ENCODE assay signal across 2 fruit fly cellular contexts in the genomic region with DNA sequence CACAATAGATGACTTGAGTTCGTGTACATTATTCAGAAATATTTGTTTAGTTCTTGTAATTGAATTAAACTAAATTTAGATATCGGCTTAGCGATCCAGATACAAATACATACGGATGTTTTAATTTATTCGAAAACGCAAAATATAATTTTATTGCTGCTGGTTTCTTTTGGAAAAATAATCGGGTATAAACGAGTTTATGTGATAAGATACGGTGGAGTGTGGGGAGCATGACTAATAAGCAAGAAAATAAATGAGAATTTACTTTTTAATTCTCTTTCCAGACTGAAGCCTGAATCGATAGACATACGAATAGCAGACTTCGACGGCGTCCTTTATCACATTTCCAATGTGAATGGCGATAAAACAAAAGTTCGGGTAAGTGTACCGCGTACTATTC.
TF ChIP-seq lines count a peak whose summit lies in the region.

No protein-coding gene starts in this region.

- no peak for TF ChIP-seq CTCF in whole organism, embryonic (GFP tag; optimal IDR thresholded peaks at IDR 0.05; lab: Kevin White, UChicago)

TF ChIP-seq in whole organism, adult, 20 proteins besides CTCF, POLR2A, EP300 and RAD21:
- no peak for TF ChIP-seq bab1 (GFP tag; optimal IDR thresholded peaks at IDR 0.05; lab: Kevin White, UChicago)
- TF ChIP-seq kay (GFP tag; lab: Kevin White, UChicago; ENCODE audit: borderline replicate concordance): peak; percentile 55

TF ChIP-seq in whole organism, embryonic, 481 proteins besides CTCF, POLR2A, EP300 and RAD21:
- peak; percentile 56 for TF ChIP-seq exex (tag; optimal IDR thresholded peaks at IDR 0.05; lab: Kevin White, UChicago)
- no peak for TF ChIP-seq nmo (GFP tag; optimal IDR thresholded peaks at IDR 0.05; lab: Kevin White, UChicago)

Comparison
In these comparisons a context has a peak if more than half of its experiments do, and no peak if none do; other contexts are left out.
1. Of the 1 proteins assayed by ChIP-seq in both whole organism, embryonic and whole organism, adult: peak only in whole organism, embryonic: none; only in whole organism, adult: kay; in both: none; in neither: 0.